Fruit fly (Drosophila melanogaster): ENCODE measurements around the gene Ms.

Gene Ms

DNA sequence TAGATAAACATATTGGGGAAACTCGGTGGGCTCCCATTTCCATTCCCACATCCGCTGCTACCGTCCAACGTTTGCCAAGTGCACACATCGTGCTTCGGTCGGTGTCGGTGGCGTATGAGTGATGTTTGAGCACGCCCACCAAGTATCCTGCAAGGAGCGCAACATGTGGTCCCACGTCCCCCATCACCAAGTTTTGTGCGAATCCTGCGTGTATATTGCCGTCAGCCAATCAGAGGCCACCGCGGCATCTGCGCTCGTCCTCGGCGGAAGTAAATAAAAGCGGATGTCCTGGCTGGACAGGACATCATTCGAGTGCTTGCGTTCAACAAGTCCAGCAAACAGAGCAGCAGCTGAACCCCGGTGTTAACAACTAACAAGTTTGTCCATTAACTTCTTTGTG is at the start of gene Ms:
Ms (plus strand) TSS at position 301 of the 400 bp plus-strand sequence.
- peak; percentile 37; the same call in 1 of the 2 replicates for TF ChIP-seq CG12605 (GFP tag; IDR thresholded peaks at IDR 0.05)
- no peak for TF ChIP-seq D1 (tag; optimal IDR thresholded peaks at IDR 0.05)

DNA sequence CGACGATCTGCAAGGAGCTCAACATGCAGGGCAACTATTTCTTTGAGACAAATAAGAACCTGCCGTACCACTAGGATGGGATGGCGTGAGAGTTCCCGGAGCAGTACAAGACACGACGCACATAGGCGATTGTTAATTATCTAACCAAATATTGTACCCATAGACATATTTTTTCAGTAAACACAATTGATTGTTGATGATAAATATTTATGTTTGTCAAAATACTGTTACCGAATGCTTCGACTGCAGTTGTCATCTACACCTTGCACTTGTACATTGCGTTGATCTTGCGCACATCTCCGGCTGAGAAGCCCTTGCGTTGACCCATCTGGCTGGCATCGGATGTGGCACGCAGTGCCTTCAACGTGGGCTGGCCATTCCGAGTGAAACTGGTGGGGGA is 48.2 kb upstream of the Ms start:
- TF ChIP-seq CG13204 (GFP tag; optimal IDR thresholded peaks at IDR 0.05) (no peak), CG4496 (GFP tag; IDR thresholded peaks at IDR 0.05) (no peak), fd96Ca (GFP tag; IDR thresholded peaks at IDR 0.05) (no peak), CG15710 (tag; optimal IDR thresholded peaks at IDR 0.05) (no peak), CG9948 (tag; optimal IDR thresholded peaks at IDR 0.05) (no peak), CG17806 (tag; optimal IDR thresholded peaks at IDR 0.05) (no peak), Pif1A (GFP tag; optimal IDR thresholded peaks at IDR 0.05) (no peak), Pif1B (GFP tag; optimal IDR thresholded peaks at IDR 0.05) (no peak), CG8301 (tag; optimal IDR thresholded peaks at IDR 0.05) (no peak)

DNA sequence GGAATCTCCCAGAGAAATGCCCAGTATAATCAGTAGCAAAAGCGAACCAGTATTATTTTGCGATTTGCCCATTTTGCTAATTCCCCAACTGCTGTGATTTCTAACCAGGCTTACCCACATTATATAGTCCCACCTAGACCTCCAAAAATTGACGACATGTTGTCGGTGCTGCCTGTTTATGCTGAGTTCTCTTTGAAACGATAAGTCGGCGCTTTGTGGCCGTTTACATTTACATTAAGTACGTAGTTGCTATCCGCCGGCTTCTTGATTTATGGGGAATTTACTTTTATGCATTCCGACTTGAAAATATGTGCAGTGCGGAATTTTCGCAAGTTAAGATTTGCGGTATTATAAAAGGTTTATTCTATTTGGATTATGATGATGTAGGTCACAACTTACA is 47.1 kb upstream of the Ms start, which contains the start of gene CG5715:
CG5715 (minus strand) TSS at position 101 of the 400 bp plus-strand sequence.
- no peak for TF ChIP-seq CG10348 (GFP tag; IDR thresholded peaks at IDR 0.05)
- TF ChIP-seq CG4496 (GFP tag; IDR thresholded peaks at IDR 0.05): no peak
- no peak for TF ChIP-seq rn (GFP tag; IDR thresholded peaks at IDR 0.05)
- no peak for TF ChIP-seq CG8301 (tag; optimal IDR thresholded peaks at IDR 0.05)
- no peak for TF ChIP-seq CG34367 (tag; optimal IDR thresholded peaks at IDR 0.05)
- TF ChIP-seq EcR (GFP tag; optimal IDR thresholded peaks at IDR 0.05): no peak
- no peak for TF ChIP-seq CG15710 (tag; optimal IDR thresholded peaks at IDR 0.05)
- no peak for TF ChIP-seq CG32121 (GFP tag; IDR thresholded peaks at IDR 0.05)
- TF ChIP-seq CG13204 (GFP tag; optimal IDR thresholded peaks at IDR 0.05): no peak
- TF ChIP-seq D1 (tag; optimal IDR thresholded peaks at IDR 0.05): no peak
- TF ChIP-seq Ets98B (GFP tag; IDR thresholded peaks at IDR 0.05): no peak
- TF ChIP-seq CG12605 (GFP tag; IDR thresholded peaks at IDR 0.05): no peak
- TF ChIP-seq CG8159 (tag; optimal IDR thresholded peaks at IDR 0.05): no peak
- TF ChIP-seq gl (tag; optimal IDR thresholded peaks at IDR 0.05): no peak

DNA sequence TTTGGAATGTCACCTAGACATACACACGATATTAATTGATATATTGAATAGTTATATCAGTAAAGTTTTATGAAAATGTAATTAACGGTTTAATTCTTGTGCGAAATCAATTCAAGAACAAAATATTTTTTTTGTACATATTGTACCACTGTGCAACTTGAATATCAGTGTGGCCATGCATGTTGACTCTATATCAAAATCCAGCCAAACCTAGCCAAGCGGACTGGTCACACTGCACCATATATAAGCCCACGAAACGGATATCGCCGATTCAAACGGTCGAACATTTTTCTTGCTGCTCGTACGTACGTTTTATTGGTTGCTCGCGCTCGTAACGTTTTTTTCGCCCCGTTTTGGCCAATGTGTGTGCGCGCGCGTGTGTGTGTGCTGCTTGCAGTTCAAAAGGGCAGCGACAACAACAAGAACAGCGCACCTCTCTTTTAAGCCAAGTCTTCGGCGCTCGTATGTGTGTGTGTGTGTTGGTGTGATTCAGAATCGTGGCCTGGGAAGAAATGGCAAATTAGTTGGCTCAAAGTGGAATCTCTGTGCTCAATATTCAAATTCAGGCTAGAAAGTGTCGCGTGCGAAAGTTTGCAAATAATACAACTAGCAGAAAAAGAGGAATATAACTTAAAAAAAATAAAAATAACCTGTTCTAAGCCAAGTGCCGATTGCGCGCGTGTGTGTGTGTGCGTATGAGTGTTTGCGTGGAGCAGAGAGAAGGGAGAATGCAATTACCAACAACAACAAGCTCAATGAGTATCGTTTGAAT is 46.4 kb upstream of the Ms start, which contains the start of gene crb:
crb (plus strand) TSS at position 295 of the 772 bp plus-strand sequence.
- peak; percentile 45 for TF ChIP-seq CG34367 (tag; optimal IDR thresholded peaks at IDR 0.05)
- peak; percentile 36 for TF ChIP-seq EcR (GFP tag; optimal IDR thresholded peaks at IDR 0.05)
- peak; percentile 21; the same call in 1 of the 2 replicates for TF ChIP-seq Ets98B (GFP tag; IDR thresholded peaks at IDR 0.05)
- peak; percentile 46 for TF ChIP-seq CG32121 (GFP tag; IDR thresholded peaks at IDR 0.05)
- peak; percentile 17 for TF ChIP-seq CG15710 (tag; optimal IDR thresholded peaks at IDR 0.05)
- TF ChIP-seq CG8159 (tag; optimal IDR thresholded peaks at IDR 0.05): peak; percentile 22
- TF ChIP-seq CG10348 (GFP tag; IDR thresholded peaks at IDR 0.05): no peak
- no peak for TF ChIP-seq CG14655 (GFP tag; optimal IDR thresholded peaks at IDR 0.05)
- TF ChIP-seq CG4496 (GFP tag; IDR thresholded peaks at IDR 0.05): peak; percentile 62; the same call in 2 of the 3 replicates
- 0 out of 2 replicates have a peak, but pooled peaks have one; percentile 8 for TF ChIP-seq CG12605 (GFP tag; IDR thresholded peaks at IDR 0.05)
- peak; percentile 46; the same call in 1 of the 3 replicates for TF ChIP-seq fd96Ca (GFP tag; IDR thresholded peaks at IDR 0.05)
- no peak for TF ChIP-seq CG17806 (tag; optimal IDR thresholded peaks at IDR 0.05)
- peak; percentile 8 for TF ChIP-seq Pif1A (GFP tag; optimal IDR thresholded peaks at IDR 0.05)
- no peak for TF ChIP-seq rn (GFP tag; IDR thresholded peaks at IDR 0.05)
- TF ChIP-seq Snoo (tag; optimal IDR thresholded peaks at IDR 0.05): peak; percentile 45
- TF ChIP-seq Pif1B (GFP tag; optimal IDR thresholded peaks at IDR 0.05): no peak

DNA sequence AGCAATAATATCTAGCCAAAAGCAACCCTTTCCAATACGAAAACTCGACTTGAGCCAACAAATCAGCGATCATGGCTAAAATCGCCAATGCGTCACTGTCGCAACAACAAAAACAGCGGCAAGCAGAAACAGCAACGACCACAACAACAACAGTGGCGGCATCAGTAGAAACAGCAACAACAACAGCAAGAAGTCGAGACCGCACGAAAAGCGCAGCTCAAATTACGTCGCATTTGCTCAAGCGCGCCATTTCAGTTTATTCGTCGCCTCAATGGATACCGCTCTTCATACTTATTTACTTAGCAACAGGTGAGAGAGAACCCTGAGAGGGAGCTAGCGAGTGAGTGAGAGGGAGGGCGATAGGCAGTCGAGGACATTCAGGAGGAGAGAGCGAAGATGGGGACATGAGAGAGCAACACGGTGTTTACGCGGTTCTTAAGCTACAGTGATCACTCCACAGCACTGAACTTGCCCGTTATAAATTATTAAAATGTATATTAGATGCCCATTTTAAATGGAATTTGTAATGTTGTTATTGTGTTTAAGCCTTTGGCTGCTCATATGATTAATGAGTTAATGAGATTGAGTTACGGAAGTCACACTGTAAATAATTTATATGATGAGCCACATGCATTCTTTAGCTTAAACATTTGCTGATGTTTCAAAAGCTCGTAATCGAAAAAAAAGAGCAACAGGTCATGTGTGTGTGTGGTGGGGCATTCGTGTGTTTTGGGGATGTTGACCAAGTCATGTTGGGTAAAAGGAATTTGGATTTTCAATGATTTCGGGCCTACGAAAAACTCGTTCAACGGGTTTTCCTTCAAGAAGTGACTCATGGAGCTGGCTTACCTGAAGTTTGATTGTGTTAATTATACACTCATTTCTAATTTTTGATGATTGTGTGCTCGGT is 45.5 kb upstream of the Ms start:
- peak; percentile 97 for TF ChIP-seq CG15710 (tag; optimal IDR thresholded peaks at IDR 0.05)
- peak; percentile 93 for TF ChIP-seq CG13204 (GFP tag; optimal IDR thresholded peaks at IDR 0.05)
- peak; percentile 98 for TF ChIP-seq Snoo (tag; optimal IDR thresholded peaks at IDR 0.05)
- peak; percentile 97 for TF ChIP-seq CG4496 (GFP tag; IDR thresholded peaks at IDR 0.05)
- TF ChIP-seq CG8159 (tag; optimal IDR thresholded peaks at IDR 0.05): peak; percentile 95
- peak; percentile 91 for TF ChIP-seq fd96Ca (GFP tag; IDR thresholded peaks at IDR 0.05)
- peak; percentile 76 for TF ChIP-seq D1 (tag; optimal IDR thresholded peaks at IDR 0.05)
- TF ChIP-seq CG10348 (GFP tag; IDR thresholded peaks at IDR 0.05): peak; percentile 62
- peak; percentile 97 for TF ChIP-seq CG17806 (tag; optimal IDR thresholded peaks at IDR 0.05)
- TF ChIP-seq CG14655 (GFP tag; optimal IDR thresholded peaks at IDR 0.05): peak; percentile 86
- TF ChIP-seq Pif1A (GFP tag; optimal IDR thresholded peaks at IDR 0.05): peak; percentile 97
- TF ChIP-seq Pif1B (GFP tag; optimal IDR thresholded peaks at IDR 0.05): peak; percentile 98
- peak; percentile 96 for TF ChIP-seq CG9948 (tag; optimal IDR thresholded peaks at IDR 0.05)
- peak; percentile 88 for TF ChIP-seq Ets98B (GFP tag; IDR thresholded peaks at IDR 0.05)
- TF ChIP-seq gl (tag; optimal IDR thresholded peaks at IDR 0.05): peak; percentile 75
- peak; percentile 86 for TF ChIP-seq CG32121 (GFP tag; IDR thresholded peaks at IDR 0.05)
- TF ChIP-seq CG8301 (tag; optimal IDR thresholded peaks at IDR 0.05): peak; percentile 93
- TF ChIP-seq EcR (GFP tag; optimal IDR thresholded peaks at IDR 0.05): peak; percentile 52
- TF ChIP-seq CG12605 (GFP tag; IDR thresholded peaks at IDR 0.05): peak; percentile 83
- TF ChIP-seq rn (GFP tag; IDR thresholded peaks at IDR 0.05): peak; percentile 86
- TF ChIP-seq CG34367 (tag; optimal IDR thresholded peaks at IDR 0.05): peak; percentile 97
